Fruit fly (Drosophila melanogaster) S2 (cell line): ENCODE results near the gene nmdyn-D6.

ENCODE experiments used
- CG8478 ChIP-seq: fragments of >200 bp; optimal IDR thresholded peaks from 2 replicates; lab custom pipeline; 2018
- CTCF ChIP-seq, 2 experiments: fragments of >200 bp; optimal IDR thresholded peaks; 2 replicates each; lab custom pipeline; 2018

- TF ChIP-seq CG8478 (lab: Kevin White, UChicago) (no peak), CTCF (optimal IDR thresholded peaks at IDR 0.05; lab: Kevin White, UChicago) (no peak)
Measured at dm6 chrX:14629411-14629810, 45.9 kb downstream of the nmdyn-D6 start.
